4 worm cellular contexts compared by ENCODE assay signal in genomic region chrIII:4281955-4282618, ce11.
TF ChIP-seq lines count a peak whose summit lies in the region.

No protein-coding gene starts in this region.

TF ChIP-seq in whole organism, L2 larva, 48 proteins besides CTCF, POLR2A, EP300 and RAD21 (continued from another document):
- TF ChIP-seq nhr-11 (tag; optimal IDR thresholded peaks at IDR 0.05; lab: Kevin White, UChicago) (peak; percentile 70), ztf-1 (GFP tag; conservative IDR thresholded peaks at IDR 0.05; lab: Robert Waterston, UW) (no peak), F13H6.1 (tag; optimal IDR thresholded peaks at IDR 0.05; lab: Kevin White, UChicago) (peak; percentile 100), mbf-1 (tag; optimal IDR thresholded peaks at IDR 0.05; lab: Kevin White, UChicago) (no peak), ztf-4 (tag; optimal IDR thresholded peaks at IDR 0.05; lab: Kevin White, UChicago) (peak; percentile 97), lsy-2 (tag; optimal IDR thresholded peaks at IDR 0.05; lab: Kevin White, UChicago) (peak; percentile 86 to 95), ceh-82 (tag; optimal IDR thresholded peaks at IDR 0.05; lab: Kevin White, UChicago) (peak; percentile 74), nhr-23 (tag; optimal IDR thresholded peaks at IDR 0.05; lab: Kevin White, UChicago) (no peak), ztf-11 (tag; optimal IDR thresholded peaks at IDR 0.05; lab: Kevin White, UChicago) (peak; percentile 55), nhr-25 (tag; optimal IDR thresholded peaks at IDR 0.05; lab: Kevin White, UChicago) (peak; percentile 98), mab-5 (tag; optimal IDR thresholded peaks at IDR 0.05; lab: Kevin White, UChicago) (peak; percentile 93), unc-39 (tag; optimal IDR thresholded peaks at IDR 0.05; lab: Kevin White, UChicago) (no peak), skn-1 (tag; optimal IDR thresholded peaks at IDR 0.05; lab: Kevin White, UChicago) (peak; percentile 54), snpc-4 (tag; optimal IDR thresholded peaks at IDR 0.05; lab: Kevin White, UChicago) (peak; percentile 91), fos-1 (tag; optimal IDR thresholded peaks at IDR 0.05; lab: Kevin White, UChicago) (peak; percentile 94), mdl-1 (tag; optimal IDR thresholded peaks at IDR 0.05; lab: Kevin White, UChicago) (peak; percentile 94 to 97), lin-13 (GFP tag; optimal IDR thresholded peaks at IDR 0.05; lab: Kevin White, UChicago) (peak; percentile 94), gmeb-1 (tag; optimal IDR thresholded peaks at IDR 0.05; lab: Kevin White, UChicago) (peak; percentile 78), lin-39 (tag; optimal IDR thresholded peaks at IDR 0.05; lab: Kevin White, UChicago) (peak; percentile 69), nhr-77 (tag; optimal IDR thresholded peaks at IDR 0.05; lab: Kevin White, UChicago) (peak; percentile 27), sma-3 (GFP tag; optimal IDR thresholded peaks at IDR 0.05; lab: Kevin White, UChicago) (peak; percentile 99), blmp-1 (tag; optimal IDR thresholded peaks at IDR 0.05; lab: Kevin White, UChicago; ENCODE audit: insufficient read depth) (peak; percentile 82), sma-9 (GFP tag; optimal IDR thresholded peaks at IDR 0.05; lab: Kevin White, UChicago) (peak; percentile 100), sma-9 (tag; optimal IDR thresholded peaks at IDR 0.05; lab: Kevin White, UChicago) (peak; percentile 97), dmd-4 (tag; optimal IDR thresholded peaks at IDR 0.05; lab: Kevin White, UChicago) (peak; percentile 15), alr-1 (tag; optimal IDR thresholded peaks at IDR 0.05; lab: Kevin White, UChicago) (no peak)

TF ChIP-seq in whole organism, L4 larva, 104 proteins besides CTCF, POLR2A, EP300 and RAD21 (continued from another document and continues in another):
- TF ChIP-seq Y105C5A.15 (GFP tag; IDR thresholded peaks at IDR 0.05; lab: Robert Waterston, UW) (no peak), nhr-42 (GFP tag; IDR thresholded peaks at IDR 0.05; lab: Robert Waterston, UW) (peak; percentile 84), lir-3 (tag; optimal IDR thresholded peaks at IDR 0.05; lab: Kevin White, UChicago) (peak; percentile 82), Y48G9A.11 (GFP tag; IDR thresholded peaks at IDR 0.05; lab: Robert Waterston, UW) (no peak), mdt-29 (GFP tag; IDR thresholded peaks at IDR 0.05; lab: Robert Waterston, UW) (peak; percentile 89), nhr-6 (tag; optimal IDR thresholded peaks at IDR 0.05; lab: Kevin White, UChicago) (peak; percentile 29), dmd-8 (GFP tag; IDR thresholded peaks at IDR 0.05; lab: Robert Waterston, UW) (0 out of 2 replicates have a peak, but pooled peaks have one; percentile 71), R02D3.7 (tag; optimal IDR thresholded peaks at IDR 0.05; lab: Kevin White, UChicago) (no peak), F44E2.7 (GFP tag; IDR thresholded peaks at IDR 0.05; lab: Robert Waterston, UW) (no peak), lin-15B (tag; optimal IDR thresholded peaks at IDR 0.05; lab: Kevin White, UChicago) (peak; percentile 25), unc-39 (tag; optimal IDR thresholded peaks at IDR 0.05; lab: Kevin White, UChicago) (no peak), zfp-2 (tag; optimal IDR thresholded peaks at IDR 0.05; lab: Kevin White, UChicago) (peak; percentile 91), dmd-6 (GFP tag; IDR thresholded peaks at IDR 0.05; lab: Robert Waterston, UW) (peak; percentile 100), mep-1 (tag; optimal IDR thresholded peaks at IDR 0.05; lab: Kevin White, UChicago) (peak; percentile 98), spr-3 (GFP tag; optimal IDR thresholded peaks at IDR 0.05; lab: Kevin White, UChicago) (peak; percentile 92), set-16 (GFP tag; IDR thresholded peaks at IDR 0.05; lab: Robert Waterston, UW) (peak; percentile 100), unc-130 (GFP tag; optimal IDR thresholded peaks at IDR 0.05; lab: Kevin White, UChicago) (peak; percentile 25), vab-7 (GFP tag; IDR thresholded peaks at IDR 0.05; lab: Robert Waterston, UW) (peak; percentile 82), ceh-62 (tag; optimal IDR thresholded peaks at IDR 0.05; lab: Kevin White, UChicago) (no peak), pha-4 (GFP tag; IDR thresholded peaks at IDR 0.05; lab: Robert Waterston, UW) (peak; percentile 98), pha-4 (tag; optimal IDR thresholded peaks at IDR 0.05; lab: Kevin White, UChicago) (peak; percentile 40), mdl-1 (tag; optimal IDR thresholded peaks at IDR 0.05; lab: Kevin White, UChicago) (peak; percentile 98 to 99), aha-1 (tag; lab: Kevin White, UChicago) (peak; percentile 100), jun-1 (tag; optimal IDR thresholded peaks at IDR 0.05; lab: Kevin White, UChicago) (peak; percentile 90), mxl-2 (GFP tag; conservative IDR thresholded peaks at IDR 0.05; lab: Robert Waterston, UW) (peak; percentile 83), tra-1 (GFP tag; IDR thresholded peaks at IDR 0.05; lab: Robert Waterston, UW) (peak; percentile 98), nhr-111 (GFP tag; optimal IDR thresholded peaks at IDR 0.05; lab: Kevin White, UChicago) (peak; percentile 40), Y5F2A.4 (GFP tag; optimal IDR thresholded peaks at IDR 0.05; lab: Kevin White, UChicago) (peak; percentile 72), Y75B8A.6 (GFP tag; IDR thresholded peaks at IDR 0.05; lab: Robert Waterston, UW) (0 out of 2 replicates have a peak, but pooled peaks have one; percentile 8), zfp-3 (GFP tag; conservative IDR thresholded peaks at IDR 0.05; lab: Robert Waterston, UW) (peak; percentile 91), daf-16 (GFP tag; optimal IDR thresholded peaks at IDR 0.05; lab: Kevin White, UChicago) (peak; percentile 94 to 97), daf-16 (tag; optimal IDR thresholded peaks at IDR 0.05; lab: Kevin White, UChicago) (peak; percentile 72), ztf-7 (tag; optimal IDR thresholded peaks at IDR 0.05; lab: Kevin White, UChicago) (peak; percentile 69), nhr-41 (GFP tag; IDR thresholded peaks at IDR 0.05; lab: Robert Waterston, UW) (peak; percentile 91), spr-1 (tag; optimal IDR thresholded peaks at IDR 0.05; lab: Kevin White, UChicago) (peak; percentile 96), nhr-77 (tag; optimal IDR thresholded peaks at IDR 0.05; lab: Kevin White, UChicago) (peak; percentile 90), zip-2 (tag; optimal IDR thresholded peaks at IDR 0.05; lab: Kevin White, UChicago) (peak; percentile 79)

TF ChIP-seq in whole organism, late embryonic, 69 proteins besides CTCF, POLR2A, EP300 and RAD21 (continued from another document and continues in another):
- TF ChIP-seq ceh-34 (tag; optimal IDR thresholded peaks at IDR 0.05; lab: Kevin White, UChicago) = peak; percentile 97
- no peak for TF ChIP-seq ceh-24 (tag; optimal IDR thresholded peaks at IDR 0.05; lab: Kevin White, UChicago)
- peak; percentile 48 for TF ChIP-seq che-1 (tag; optimal IDR thresholded peaks at IDR 0.05; lab: Kevin White, UChicago)
- peak; percentile 40 for TF ChIP-seq unc-86 (tag; optimal IDR thresholded peaks at IDR 0.05; lab: Kevin White, UChicago)
- no peak for TF ChIP-seq nhr-11 (tag; optimal IDR thresholded peaks at IDR 0.05; lab: Kevin White, UChicago)
- TF ChIP-seq elt-4 (tag; optimal IDR thresholded peaks at IDR 0.05; lab: Kevin White, UChicago) = no peak
- no peak for TF ChIP-seq ama-1 (optimal IDR thresholded peaks at IDR 0.05; lab: Kevin White, UChicago)
- TF ChIP-seq ceh-2 (tag; optimal IDR thresholded peaks at IDR 0.05; lab: Kevin White, UChicago) = peak; percentile 90
- TF ChIP-seq gmeb-2 (tag; optimal IDR thresholded peaks at IDR 0.05; lab: Kevin White, UChicago) = no peak
- TF ChIP-seq ceh-14 (tag; optimal IDR thresholded peaks at IDR 0.05; lab: Kevin White, UChicago) = peak; percentile 91
- no peak for TF ChIP-seq ceh-9 (tag; optimal IDR thresholded peaks at IDR 0.05; lab: Kevin White, UChicago)
- peak; percentile 81 for TF ChIP-seq syd-9 (tag; optimal IDR thresholded peaks at IDR 0.05; lab: Kevin White, UChicago)
- peak; percentile 98 for TF ChIP-seq F13H6.1 (tag; optimal IDR thresholded peaks at IDR 0.05; lab: Kevin White, UChicago)
- no peak for TF ChIP-seq npax-4 (tag; optimal IDR thresholded peaks at IDR 0.05; lab: Kevin White, UChicago)
- peak; percentile 4 for TF ChIP-seq nhr-232 (tag; optimal IDR thresholded peaks at IDR 0.05; lab: Kevin White, UChicago)
- TF ChIP-seq Y22D7AL.16 (tag; optimal IDR thresholded peaks at IDR 0.05; lab: Kevin White, UChicago) = no peak
- peak; percentile 14 for TF ChIP-seq K09A11.1 (tag; optimal IDR thresholded peaks at IDR 0.05; lab: Kevin White, UChicago; ENCODE audit: insufficient read depth)
- peak; percentile 93 for TF ChIP-seq pros-1 (tag; optimal IDR thresholded peaks at IDR 0.05; lab: Kevin White, UChicago)
- peak; percentile 60 for TF ChIP-seq ceh-6 (GFP tag; optimal IDR thresholded peaks at IDR 0.05; lab: Kevin White, UChicago)
- peak; percentile 76 for TF ChIP-seq ceh-19 (GFP tag; optimal IDR thresholded peaks at IDR 0.05; lab: Kevin White, UChicago)
- no peak for TF ChIP-seq ceh-45 (GFP tag; IDR thresholded peaks at IDR 0.05; lab: Robert Waterston, UW)
- TF ChIP-seq fkh-10 (GFP tag; optimal IDR thresholded peaks at IDR 0.05; lab: Kevin White, UChicago) = no peak
- TF ChIP-seq ets-4 (tag; optimal IDR thresholded peaks at IDR 0.05; lab: Kevin White, UChicago) = peak; percentile 77
- peak; percentile 58 for TF ChIP-seq eyg-1 (tag; optimal IDR thresholded peaks at IDR 0.05; lab: Kevin White, UChicago)
- peak; percentile 69 for TF ChIP-seq dmd-4 (tag; optimal IDR thresholded peaks at IDR 0.05; lab: Kevin White, UChicago; ENCODE audit: borderline replicate concordance)
- TF ChIP-seq lin-11 (tag; optimal IDR thresholded peaks at IDR 0.05; lab: Kevin White, UChicago) = no peak
- TF ChIP-seq sox-2 (GFP tag; IDR thresholded peaks at IDR 0.05; lab: Robert Waterston, UW) = no peak; the same call in 1 of the 2 replicates
- no peak for TF ChIP-seq odd-2 (tag; optimal IDR thresholded peaks at IDR 0.05; lab: Kevin White, UChicago)
- TF ChIP-seq hlh-15 (tag; optimal IDR thresholded peaks at IDR 0.05; lab: Kevin White, UChicago) = no peak
- peak; percentile 99 for TF ChIP-seq rnt-1 (tag; optimal IDR thresholded peaks at IDR 0.05; lab: Kevin White, UChicago)
- TF ChIP-seq tbx-2 (tag; optimal IDR thresholded peaks at IDR 0.05; lab: Kevin White, UChicago) = peak; percentile 98
- no peak for TF ChIP-seq sox-4 (tag; optimal IDR thresholded peaks at IDR 0.05; lab: Kevin White, UChicago)
- peak; percentile 74 for TF ChIP-seq pqm-1 (tag; optimal IDR thresholded peaks at IDR 0.05; lab: Kevin White, UChicago)
- peak; percentile 99 for TF ChIP-seq ceh-31 (tag; optimal IDR thresholded peaks at IDR 0.05; lab: Kevin White, UChicago)
- peak; percentile 99 for TF ChIP-seq ceh-18 (tag; optimal IDR thresholded peaks at IDR 0.05; lab: Kevin White, UChicago)
- TF ChIP-seq nfya-1 (tag; optimal IDR thresholded peaks at IDR 0.05; lab: Kevin White, UChicago) = peak; percentile 99
- peak; percentile 99 for TF ChIP-seq hlh-30 (tag; optimal IDR thresholded peaks at IDR 0.05; lab: Kevin White, UChicago; ENCODE audit: insufficient read depth)
- TF ChIP-seq ahr-1 (tag; optimal IDR thresholded peaks at IDR 0.05; lab: Kevin White, UChicago) = no peak
- TF ChIP-seq zip-5 (tag; optimal IDR thresholded peaks at IDR 0.05; lab: Kevin White, UChicago) = no peak
- no peak for TF ChIP-seq ceh-48 (tag; optimal IDR thresholded peaks at IDR 0.05; lab: Kevin White, UChicago)

TF ChIP-seq in whole organism, mixed stage, embryonic, 35 proteins besides CTCF, POLR2A, EP300 and RAD21 (continued from another document):
- peak; percentile 86 for TF ChIP-seq nhr-12 (tag; optimal IDR thresholded peaks at IDR 0.05; lab: Kevin White, UChicago)
- TF ChIP-seq snpc-4 (tag; optimal IDR thresholded peaks at IDR 0.05; lab: Kevin White, UChicago) = no peak
- TF ChIP-seq ztf-11 (tag; optimal IDR thresholded peaks at IDR 0.05; lab: Kevin White, UChicago) = peak; percentile 81
- TF ChIP-seq nhr-237 (tag; optimal IDR thresholded peaks at IDR 0.05; lab: Kevin White, UChicago) = peak; percentile 79
- TF ChIP-seq ceh-39 (tag; optimal IDR thresholded peaks at IDR 0.05; lab: Kevin White, UChicago) = peak; percentile 93
- TF ChIP-seq unc-39 (tag; optimal IDR thresholded peaks at IDR 0.05; lab: Kevin White, UChicago) = peak; percentile 60
TF ChIP-seq in whole organism, mixed stage, embryonic: peak in this region for 24.
